Worm (Caenorhabditis elegans): ENCODE results near the gene K01D12.15.

The K01D12.15 gene

ce11 chrV:12401383-12401782, 15.1 kb downstream of the K01D12.15 start, which contains the start of gene K01D12.7:
TSS of gene K01D12.7 (minus strand) at chrV:12401483.
- TF ChIP-seq ceh-48 (tag; optimal IDR thresholded peaks at IDR 0.05) (no peak), ceh-22 (tag; optimal IDR thresholded peaks at IDR 0.05) (no peak), elt-4 (tag; optimal IDR thresholded peaks at IDR 0.05) (no peak), tbx-2 (tag; optimal IDR thresholded peaks at IDR 0.05) (no peak), npax-4 (tag; optimal IDR thresholded peaks at IDR 0.05) (no peak), ceh-19 (GFP tag; optimal IDR thresholded peaks at IDR 0.05) (no peak), sox-4 (tag; optimal IDR thresholded peaks at IDR 0.05) (no peak), lin-11 (tag; optimal IDR thresholded peaks at IDR 0.05) (no peak)

ce11 chrV:12402355-12402754, 16.1 kb downstream of the K01D12.15 start, which contains the start of gene K01D12.8:
TSS of gene K01D12.8 (plus strand) at chrV:12402655.
- TF ChIP-seq ceh-22 (tag; optimal IDR thresholded peaks at IDR 0.05) (no peak), sox-4 (tag; optimal IDR thresholded peaks at IDR 0.05) (no peak), pat-9 (tag; optimal IDR thresholded peaks at IDR 0.05) (no peak), pax-1 (tag; optimal IDR thresholded peaks at IDR 0.05) (no peak), sox-2 (GFP tag; IDR thresholded peaks at IDR 0.05) (no peak), npax-4 (tag; optimal IDR thresholded peaks at IDR 0.05) (no peak), ceh-14 (tag; optimal IDR thresholded peaks at IDR 0.05) (no peak), elt-2 (tag; optimal IDR thresholded peaks at IDR 0.05) (no peak)

DNA sequence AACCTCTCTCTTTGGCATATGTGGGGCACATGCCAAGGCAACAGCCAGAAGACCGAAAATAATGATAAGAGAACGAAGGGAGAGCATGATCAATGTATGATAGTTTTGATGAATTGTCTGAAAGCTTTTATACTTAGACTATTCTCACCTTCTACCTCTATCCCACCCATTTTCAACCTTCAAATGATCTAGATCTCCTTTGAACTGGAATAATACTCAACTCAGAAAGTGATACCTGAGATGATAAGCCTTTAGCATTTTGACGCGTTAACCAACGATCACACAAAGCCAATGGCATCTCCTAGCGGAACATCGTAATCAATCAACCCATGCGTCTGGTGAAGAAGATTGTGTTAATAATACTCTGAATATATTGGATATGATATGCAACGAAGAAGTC, 18.3 kb downstream of the K01D12.15 start, which contains the start of gene K01D12.9:
Gene K01D12.9, minus strand, starts transcription at position 101 of the 400 bp plus-strand sequence.
- TF ChIP-seq ceh-18 (tag; optimal IDR thresholded peaks at IDR 0.05) (no peak), ceh-30 (tag; optimal IDR thresholded peaks at IDR 0.05) (no peak), ceh-22 (tag; optimal IDR thresholded peaks at IDR 0.05) (no peak), unc-86 (tag; optimal IDR thresholded peaks at IDR 0.05) (no peak), T23F11.4 (GFP tag; optimal IDR thresholded peaks at IDR 0.05) (no peak), ztf-16 (tag; optimal IDR thresholded peaks at IDR 0.05) (no peak), ceh-31 (tag; optimal IDR thresholded peaks at IDR 0.05) (no peak), sox-4 (tag; optimal IDR thresholded peaks at IDR 0.05) (no peak), K09A11.1 (tag; optimal IDR thresholded peaks at IDR 0.05; ENCODE audit: insufficient read depth) (no peak)

ce11 chrV:12405929-12406328, 19.7 kb downstream of the K01D12.15 start, which contains the start of gene K01D12.10:
TSS of gene K01D12.10 (plus strand) at chrV:12406229.
- TF ChIP-seq madf-2 (tag; optimal IDR thresholded peaks at IDR 0.05) (no peak), fkh-10 (GFP tag; optimal IDR thresholded peaks at IDR 0.05) (no peak), F13H6.1 (tag; optimal IDR thresholded peaks at IDR 0.05) (no peak), ceh-6 (GFP tag; optimal IDR thresholded peaks at IDR 0.05) (no peak), mec-3 (tag; optimal IDR thresholded peaks at IDR 0.05; ENCODE audit: borderline replicate concordance) (no peak)

DNA sequence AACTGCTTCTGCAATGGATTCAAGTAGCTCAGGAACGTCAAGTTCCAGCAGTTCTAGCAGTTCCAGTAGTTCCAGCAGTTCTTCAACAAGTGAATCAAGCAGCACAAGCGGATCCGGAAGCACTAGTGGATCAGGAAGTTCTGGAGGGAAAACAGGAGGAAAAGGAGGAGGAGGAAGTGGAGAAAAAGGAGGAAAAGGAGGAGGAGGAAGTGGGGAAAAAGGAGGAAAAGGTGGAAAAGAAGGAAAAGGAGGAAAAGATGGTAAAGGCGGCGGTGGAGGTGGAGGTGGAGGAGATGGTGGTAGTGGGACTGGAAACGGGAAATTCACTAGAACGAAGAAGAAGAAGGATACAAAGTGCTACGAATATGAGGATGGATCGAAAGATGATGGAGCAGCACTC, 20.3 kb downstream of the K01D12.15 start:
- TF ChIP-seq sox-4 (tag; optimal IDR thresholded peaks at IDR 0.05) (no peak), tbx-7 (tag; optimal IDR thresholded peaks at IDR 0.05) (no peak), che-1 (tag; optimal IDR thresholded peaks at IDR 0.05) (no peak), ceh-34 (tag; optimal IDR thresholded peaks at IDR 0.05) (no peak), elt-4 (tag; optimal IDR thresholded peaks at IDR 0.05) (no peak), madf-2 (tag; optimal IDR thresholded peaks at IDR 0.05) (no peak), pha-4 (tag; optimal IDR thresholded peaks at IDR 0.05) (no peak), ceh-2 (tag; optimal IDR thresholded peaks at IDR 0.05) (no peak), pag-3 (tag; optimal IDR thresholded peaks at IDR 0.05; ENCODE audit: borderline replicate concordance) (no peak), syd-9 (tag; optimal IDR thresholded peaks at IDR 0.05) (no peak), K02D7.2 (tag; optimal IDR thresholded peaks at IDR 0.05) (no peak)

- TF ChIP-seq syd-9 (tag; optimal IDR thresholded peaks at IDR 0.05) (no peak), pha-4 (tag; optimal IDR thresholded peaks at IDR 0.05) (no peak), ceh-22 (tag; optimal IDR thresholded peaks at IDR 0.05) (no peak), hlh-8 (tag; optimal IDR thresholded peaks at IDR 0.05) (no peak), tbx-2 (tag; optimal IDR thresholded peaks at IDR 0.05) (no peak), ceh-2 (tag; optimal IDR thresholded peaks at IDR 0.05) (no peak), ceh-19 (GFP tag; optimal IDR thresholded peaks at IDR 0.05) (no peak), madf-2 (tag; optimal IDR thresholded peaks at IDR 0.05) (no peak), npax-4 (tag; optimal IDR thresholded peaks at IDR 0.05) (no peak), ceh-14 (tag; optimal IDR thresholded peaks at IDR 0.05) (no peak), unc-42 (tag; optimal IDR thresholded peaks at IDR 0.05) (no peak), zip-5 (tag; optimal IDR thresholded peaks at IDR 0.05) (no peak), ceh-18 (tag; optimal IDR thresholded peaks at IDR 0.05) (no peak), ttx-3 (tag; optimal IDR thresholded peaks at IDR 0.05) (no peak), ama-1 (optimal IDR thresholded peaks at IDR 0.05) (no peak), ceh-6 (GFP tag; optimal IDR thresholded peaks at IDR 0.05) (no peak), elt-2 (tag; optimal IDR thresholded peaks at IDR 0.05) (no peak)
These were observed 22.3 kb downstream of the K01D12.15 start, which contains the start of gene cdr-4 for ce11 chrV:12408525-12408924. TSS of gene cdr-4 (minus strand) at chrV:12408625.

Measured in whole organism, late embryonic.